Worm (Caenorhabditis elegans): ENCODE measurements around the gene clec-126.

Gene clec-126

ce11 chrII:3518961-3519544 lies at the start of gene clec-126 (continued):
- TF ChIP-seq nhr-111 (GFP tag; optimal IDR thresholded peaks at IDR 0.05), result peak; percentile 11
- TF ChIP-seq duxl-1 (tag; optimal IDR thresholded peaks at IDR 0.05; ENCODE audit: poor library complexity), result peak; percentile 67
- TF ChIP-seq aly-2 (tag; optimal IDR thresholded peaks at IDR 0.05), result no peak
- no peak for TF ChIP-seq daf-19 (GFP tag; conservative IDR thresholded peaks at IDR 0.05)
- TF ChIP-seq ceh-28 (tag; optimal IDR thresholded peaks at IDR 0.05), result no peak
- peak; percentile 59 for TF ChIP-seq ztf-7 (tag; optimal IDR thresholded peaks at IDR 0.05)

- TF ChIP-seq lsy-2 (tag; optimal IDR thresholded peaks at IDR 0.05) (no peak), nhr-111 (GFP tag; optimal IDR thresholded peaks at IDR 0.05) (no peak), arid-1 (GFP tag; conservative IDR thresholded peaks at IDR 0.05) (no peak), ceh-82 (tag; optimal IDR thresholded peaks at IDR 0.05) (no peak), ces-1 (GFP tag; optimal IDR thresholded peaks at IDR 0.05) (no peak), madf-9 (GFP tag; conservative IDR thresholded peaks at IDR 0.05) (no peak), zip-11 (GFP tag; IDR thresholded peaks at IDR 0.05) (no peak), ceh-44 (GFP tag; IDR thresholded peaks at IDR 0.05) (no peak), lin-1 (GFP tag; IDR thresholded peaks at IDR 0.05) (no peak), ztf-11 (tag; optimal IDR thresholded peaks at IDR 0.05) (no peak), nhr-48 (tag; optimal IDR thresholded peaks at IDR 0.05) (no peak), mes-2 (tag; optimal IDR thresholded peaks at IDR 0.05; ENCODE audit: poor library complexity, severe bottlenecking) (no peak), lin-15B (tag; optimal IDR thresholded peaks at IDR 0.05) (no peak), snpc-4 (tag; optimal IDR thresholded peaks at IDR 0.05) (no peak), ctbp-1 (GFP tag; IDR thresholded peaks at IDR 0.05) (no peak), mxl-2 (GFP tag; conservative IDR thresholded peaks at IDR 0.05) (no peak), skn-1 (tag; optimal IDR thresholded peaks at IDR 0.05) (no peak), T26A8.4 (GFP tag; IDR thresholded peaks at IDR 0.05) (no peak)
Measured at ce11 chrII:3470549-3470948, 48.7 kb upstream of the clec-126 start, which contains the start of gene Y49F6B.20. Gene Y49F6B.20, minus strand, starts transcription at chrII:3470649.

DNA sequence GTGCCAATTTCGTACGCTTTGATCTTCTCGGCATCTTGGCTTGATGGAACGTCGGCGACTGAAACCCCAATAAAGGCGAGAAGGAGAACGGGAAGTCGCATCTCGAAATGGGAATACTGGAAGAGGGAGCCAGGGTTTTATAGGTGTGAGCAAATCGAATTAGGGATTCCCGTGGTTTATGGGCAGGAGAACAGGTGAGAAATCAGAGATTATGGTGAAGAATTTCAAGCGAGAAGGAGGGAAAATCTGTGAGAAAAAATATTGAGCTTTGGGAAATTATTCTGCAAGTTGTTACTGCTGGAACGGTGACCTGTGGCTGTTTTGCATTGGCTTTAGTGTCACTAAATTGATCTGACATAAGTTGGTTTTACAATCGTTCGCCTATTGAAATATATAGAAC lies 47.7 kb upstream of the clec-126 start, which contains the start of gene Y49F6B.13:
Y49F6B.13 (minus strand) TSS at position 101 of the 400 bp plus-strand sequence.
- peak; percentile 17 for TF ChIP-seq aha-1 (tag)
- TF ChIP-seq nhr-111 (GFP tag; optimal IDR thresholded peaks at IDR 0.05), result no peak

ce11 chrII:3472316-3472715 lies 47.0 kb upstream of the clec-126 start, which contains the start of gene Y49F6B.12:
Gene Y49F6B.12, minus strand, starts transcription at chrII:3472416.
- no peak for TF ChIP-seq nhr-28 (tag; optimal IDR thresholded peaks at IDR 0.05)
- peak; percentile 45 for TF ChIP-seq aha-1 (tag)

- TF ChIP-seq daf-16 (GFP tag; optimal IDR thresholded peaks at IDR 0.05) (no peak), daf-16 (tag; optimal IDR thresholded peaks at IDR 0.05) (no peak), Y75B8A.6 (GFP tag; IDR thresholded peaks at IDR 0.05) (no peak), sdz-12 (GFP tag; optimal IDR thresholded peaks at IDR 0.05) (no peak), lsy-2 (tag; optimal IDR thresholded peaks at IDR 0.05) (no peak), Y105C5A.15 (GFP tag; IDR thresholded peaks at IDR 0.05) (no peak), vab-7 (GFP tag; IDR thresholded peaks at IDR 0.05) (no peak), T26A8.4 (GFP tag; IDR thresholded peaks at IDR 0.05) (no peak), nhr-10 (tag; optimal IDR thresholded peaks at IDR 0.05) (no peak), nhr-102 (tag; optimal IDR thresholded peaks at IDR 0.05) (no peak), ces-1 (GFP tag; optimal IDR thresholded peaks at IDR 0.05) (no peak)
Measured at ce11 chrII:3472817-3473216, 46.5 kb upstream of the clec-126 start, which contains the start of gene Y49F6B.6. Gene Y49F6B.6, plus strand, starts transcription at chrII:3473117.

Data from whole organism, L4 larva.